Worm (Caenorhabditis elegans) whole organism, late embryonic: ENCODE results near the gene C46C11.4.

Source experiments
- C08G9.2 ChIP-seq: sonication (generic microtip); optimal IDR thresholded peaks from 2 replicates; lab custom pipeline; 2016; ENCODE audit warnings: mild to moderate bottlenecking, missing genetic modification characterization, moderate library complexity, missing compliant biosample characterization
- C38D4.7 ChIP-seq: fragments of 200-800 bp; sonication (Bioruptor generic); optimal IDR thresholded peaks from 2 replicates; lab custom pipeline; 2018; ENCODE audit warnings: mild to moderate bottlenecking, missing genetic modification characterization, moderate library complexity, missing compliant biosample characterization
- Y22D7AL.16 ChIP-seq: sonication (generic microtip); optimal IDR thresholded peaks from 2 replicates; lab custom pipeline; 2016; ENCODE audit warnings: missing genetic modification characterization, missing compliant biosample characterization
- ahr-1 ChIP-seq: sonication (generic microtip); optimal IDR thresholded peaks from 2 replicates; lab custom pipeline; 2016; ENCODE audit warnings: missing genetic modification characterization, missing compliant biosample characterization
- ceh-14 ChIP-seq: sonication (generic microtip); optimal IDR thresholded peaks from 2 replicates; lab custom pipeline; 2016; ENCODE audit warnings: missing genotype, missing genetic modification characterization, missing compliant biosample characterization
- ceh-19 ChIP-seq: fragments of 200-800 bp; sonication (Bioruptor generic); optimal IDR thresholded peaks from 2 replicates; lab custom pipeline; 2018; ENCODE audit warnings: mild to moderate bottlenecking, missing genetic modification characterization, missing compliant biosample characterization
- ceh-24 ChIP-seq: sonication (generic microtip); optimal IDR thresholded peaks from 2 replicates; lab custom pipeline; 2016; ENCODE audit warnings: mild to moderate bottlenecking, missing genetic modification characterization, missing compliant biosample characterization
- ceh-31 ChIP-seq: sonication (generic microtip); optimal IDR thresholded peaks from 2 replicates; lab custom pipeline; 2016; ENCODE audit warnings: missing genetic modification characterization, missing compliant biosample characterization
- ceh-34 ChIP-seq: sonication (generic microtip); optimal IDR thresholded peaks from 2 replicates; lab custom pipeline; 2016; ENCODE audit warnings: mild to moderate bottlenecking, missing genetic modification characterization, missing compliant biosample characterization
- ceh-45 ChIP-seq: fragments of 200-800 bp; sonication (Bioruptor generic); IDR thresholded peaks from 2 replicates; pipeline ENCODE4 v1.3.6; 2022; ENCODE audit warnings: missing genetic modification reagents, missing genetic modification characterization, missing compliant biosample characterization
- ceh-48 ChIP-seq: sonication (generic microtip); optimal IDR thresholded peaks from 2 replicates; lab custom pipeline; 2016; ENCODE audit warnings: missing genetic modification characterization, inconsistent platforms, missing compliant biosample characterization
- ceh-9 ChIP-seq: sonication (generic microtip); optimal IDR thresholded peaks from 2 replicates; lab custom pipeline; 2016; ENCODE audit warnings: mild to moderate bottlenecking, missing genetic modification characterization, inconsistent platforms, missing compliant biosample characterization
- che-1 ChIP-seq: sonication (generic microtip); optimal IDR thresholded peaks from 2 replicates; lab custom pipeline; 2016; ENCODE audit warnings: mild to moderate bottlenecking, missing genetic modification characterization, missing compliant biosample characterization
- dmd-4 ChIP-seq: sonication (generic microtip); optimal IDR thresholded peaks from 2 replicates; lab custom pipeline; 2016; ENCODE audit warnings: borderline replicate concordance, missing genetic modification characterization, missing compliant biosample characterization
- fkh-6 ChIP-seq: sonication (generic microtip); optimal IDR thresholded peaks from 2 replicates; lab custom pipeline; 2016; ENCODE audit warnings: missing genetic modification characterization, missing compliant biosample characterization
- hlh-30 ChIP-seq: sonication (generic microtip); optimal IDR thresholded peaks from 2 replicates; lab custom pipeline; 2017; ENCODE audit warnings: antibody characterized with exemption, missing genetic modification characterization, missing compliant biosample characterization; ENCODE audit not compliant: insufficient read depth
- madf-2 ChIP-seq: sonication (generic microtip); optimal IDR thresholded peaks from 2 replicates; lab custom pipeline; 2017; ENCODE audit warnings: missing genetic modification characterization, missing compliant biosample characterization
- nfya-1 ChIP-seq: sonication (generic microtip); optimal IDR thresholded peaks from 2 replicates; lab custom pipeline; 2017; ENCODE audit warnings: missing genetic modification characterization, mild to moderate bottlenecking, missing compliant biosample characterization, antibody characterized with exemption, moderate library complexity
- nhr-11 ChIP-seq: fragments of 150-350 bp; optimal IDR thresholded peaks from 2 replicates; lab custom pipeline; 2014; ENCODE audit warnings: missing biosample characterization, missing genetic modification characterization
- nhr-232 ChIP-seq: sonication (generic microtip); optimal IDR thresholded peaks from 2 replicates; lab custom pipeline; 2016; ENCODE audit warnings: missing genetic modification characterization, missing compliant biosample characterization
- npax-4 ChIP-seq: sonication (generic microtip); optimal IDR thresholded peaks from 2 replicates; lab custom pipeline; 2016; ENCODE audit warnings: missing genetic modification characterization, missing compliant biosample characterization
- pax-1 ChIP-seq: fragments of 150-350 bp; optimal IDR thresholded peaks from 2 replicates; lab custom pipeline; 2014; ENCODE audit warnings: missing biosample characterization, missing genetic modification characterization
- pha-2 ChIP-seq: sonication (generic microtip); optimal IDR thresholded peaks from 2 replicates; lab custom pipeline; 2017; ENCODE audit warnings: mild to moderate bottlenecking, missing genetic modification characterization, missing compliant biosample characterization
- pha-4 ChIP-seq: fragments of 150-350 bp; optimal IDR thresholded peaks from 2 replicates; lab custom pipeline; 2018; ENCODE audit warnings: missing biosample characterization, missing genetic modification reagents, missing genetic modification characterization
- pros-1 ChIP-seq: fragments of 150-350 bp; optimal IDR thresholded peaks from 2 replicates; lab custom pipeline; 2014; ENCODE audit warnings: missing biosample characterization, missing genetic modification reagents, missing genetic modification characterization
- rnt-1 ChIP-seq: sonication (generic microtip); optimal IDR thresholded peaks from 2 replicates; lab custom pipeline; 2016; ENCODE audit warnings: missing genetic modification characterization, missing compliant biosample characterization
- sdc-2 ChIP-seq: sonication (generic microtip); optimal IDR thresholded peaks from 2 replicates; lab custom pipeline; 2016; ENCODE audit warnings: missing genotype, missing genetic modification characterization, missing compliant biosample characterization
- sox-2 ChIP-seq: fragments of 200-800 bp; sonication (Bioruptor generic); IDR thresholded peaks from 2 replicates; pipeline ENCODE4 v1.3.6; 2022; ENCODE audit warnings: missing genetic modification reagents, missing genetic modification characterization, missing compliant biosample characterization
- sox-4 ChIP-seq: sonication (generic microtip); optimal IDR thresholded peaks from 2 replicates; lab custom pipeline; 2017; ENCODE audit warnings: mild to moderate bottlenecking, missing genetic modification characterization, inconsistent platforms, missing compliant biosample characterization
- syd-9 ChIP-seq: sonication (generic microtip); optimal IDR thresholded peaks from 2 replicates; lab custom pipeline; 2016; ENCODE audit warnings: mild to moderate bottlenecking, missing genetic modification characterization, moderate library complexity, missing compliant biosample characterization
- unc-3 ChIP-seq, 2 experiments: fragments of 200-800 bp in 1 of 2; sonication (Bioruptor generic) in 1 of 2; sonication (generic microtip) in 1 of 2; conservative IDR thresholded peaks in 1 of 2; optimal IDR thresholded peaks in 1 of 2; 2 replicates each; pipeline versions ENCODE4 v1.3.6 to Lab custom; 2016 to 2022; ENCODE audit warnings: missing compliant biosample characterization in 2 of 2, missing genetic modification characterization in 2 of 2, missing genetic modification reagents in 1 of 2
- unc-42 ChIP-seq: sonication (generic microtip); optimal IDR thresholded peaks from 2 replicates; lab custom pipeline; 2016; ENCODE audit warnings: missing genotype, missing genetic modification characterization, missing compliant biosample characterization
- unc-55 ChIP-seq: sonication (generic microtip); optimal IDR thresholded peaks from 2 replicates; lab custom pipeline; 2017; ENCODE audit warnings: missing biosample characterization, missing genetic modification reagents, missing genetic modification characterization
- zip-5 ChIP-seq: sonication (generic microtip); optimal IDR thresholded peaks from 2 replicates; lab custom pipeline; 2016; ENCODE audit warnings: missing genetic modification characterization, missing compliant biosample characterization

The C46C11.4 gene

DNA sequence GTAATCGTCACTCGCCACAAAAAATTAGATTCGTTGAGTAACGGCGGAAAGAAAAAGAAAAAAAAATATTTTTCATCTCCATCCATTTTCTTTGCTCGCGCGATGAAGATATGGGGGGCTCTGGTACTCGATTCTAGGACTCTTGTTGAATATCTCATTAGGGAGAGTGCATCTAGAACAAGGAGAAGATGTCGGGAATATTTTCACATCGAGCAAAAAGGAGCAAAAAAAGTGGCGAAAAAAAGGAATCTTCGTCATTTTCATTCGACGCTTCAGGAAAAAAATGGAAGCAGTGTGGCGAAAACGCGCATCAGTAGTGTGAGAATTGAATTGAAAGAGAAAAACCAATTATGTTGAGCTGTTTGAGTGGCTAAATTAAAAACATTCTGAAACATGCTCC, 23.3 kb downstream of the C46C11.4 start:
- TF ChIP-seq pros-1 (tag; lab: Kevin White, UChicago), result no peak
- TF ChIP-seq C38D4.7 (GFP tag; lab: Kevin White, UChicago), result no peak
- no peak for TF ChIP-seq syd-9
- TF ChIP-seq unc-42, result peak; percentile 82
- peak; percentile 7 for TF ChIP-seq ceh-31 (tag; lab: Kevin White, UChicago)

DNA sequence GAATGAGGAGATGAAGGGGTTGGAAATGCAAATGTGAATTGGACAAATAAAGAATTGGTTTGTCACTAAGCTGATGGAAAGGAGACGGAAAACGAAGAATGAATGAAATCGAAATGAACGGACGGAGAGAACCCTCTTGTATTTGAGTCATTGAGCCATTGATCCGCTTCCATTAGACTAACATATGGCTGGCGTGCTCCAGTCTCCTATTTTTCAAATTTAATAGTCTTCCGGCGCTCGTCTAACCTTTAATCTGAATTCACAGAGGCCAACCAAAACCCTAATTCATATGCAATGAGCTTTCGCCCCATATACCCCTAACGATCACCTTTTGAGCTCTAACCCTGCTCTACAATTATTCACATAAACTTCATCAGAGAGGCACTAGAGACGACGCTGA, 25.0 kb downstream of the C46C11.4 start, which contains the start of gene C46C11.3:
TSS of gene C46C11.3 (plus strand) at position 301 of the 400 bp plus-strand sequence.
- TF ChIP-seq ahr-1, result no peak
- TF ChIP-seq C08G9.2 (tag; lab: Kevin White, UChicago), result no peak
- TF ChIP-seq nhr-232, result no peak
- no peak for TF ChIP-seq rnt-1 (tag; lab: Kevin White, UChicago)
- TF ChIP-seq ceh-48, result no peak
- TF ChIP-seq npax-4 (tag; lab: Kevin White, UChicago), result no peak
- no peak for TF ChIP-seq ceh-9 (tag; lab: Kevin White, UChicago)
- no peak for TF ChIP-seq ceh-45 (GFP tag; lab: Robert Waterston, UW)
- TF ChIP-seq ceh-14 (tag; lab: Kevin White, UChicago), result no peak
- no peak for TF ChIP-seq sdc-2 (tag; lab: Kevin White, UChicago)
- no peak for TF ChIP-seq sox-4

DNA sequence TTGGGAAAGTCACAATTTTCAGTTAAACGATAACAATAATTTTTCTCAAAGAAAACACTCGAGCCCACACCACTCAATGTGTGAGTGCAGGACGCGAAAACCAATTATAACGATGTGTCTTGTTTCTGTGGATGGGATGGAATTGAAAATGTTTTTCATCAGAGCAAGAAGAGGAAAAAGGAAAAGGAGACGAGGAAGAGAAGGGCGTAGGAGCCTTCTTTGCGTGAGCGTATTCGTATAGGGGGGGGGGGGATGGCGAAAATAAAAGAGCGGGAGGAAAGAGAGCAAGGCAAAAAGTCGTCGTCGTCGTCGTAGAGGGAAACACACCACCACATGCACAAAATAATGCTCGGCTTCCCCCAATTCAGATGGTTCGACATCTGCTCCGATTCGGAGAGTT, 27.0 kb downstream of the C46C11.4 start:
- TF ChIP-seq unc-55 (GFP tag; lab: Kevin White, UChicago) (no peak), hlh-30 (tag; lab: Kevin White, UChicago) (no peak), dmd-4 (tag; lab: Kevin White, UChicago) (no peak), zip-5 (tag; lab: Kevin White, UChicago) (no peak), sdc-2 (tag; lab: Kevin White, UChicago) (no peak), unc-3 (GFP tag; conservative IDR thresholded peaks at IDR 0.05; lab: Robert Waterston, UW) (no peak), unc-3 (tag; optimal IDR thresholded peaks at IDR 0.05; lab: Kevin White, UChicago) (no peak), che-1 (tag; lab: Kevin White, UChicago) (peak; percentile 7), pha-4 (tag; lab: Kevin White, UChicago) (no peak), ceh-19 (GFP tag; lab: Kevin White, UChicago) (peak; percentile 23), unc-42 (peak; percentile 83), ceh-34 (peak; percentile 27), ceh-24 (tag; lab: Kevin White, UChicago) (no peak), ceh-31 (tag; lab: Kevin White, UChicago) (peak; percentile 52), madf-2 (tag; lab: Kevin White, UChicago) (no peak), sox-2 (GFP tag; lab: Robert Waterston, UW) (no peak), ceh-48 (no peak), ceh-14 (tag; lab: Kevin White, UChicago) (peak; percentile 83), nfya-1 (tag; lab: Kevin White, UChicago) (no peak)

DNA sequence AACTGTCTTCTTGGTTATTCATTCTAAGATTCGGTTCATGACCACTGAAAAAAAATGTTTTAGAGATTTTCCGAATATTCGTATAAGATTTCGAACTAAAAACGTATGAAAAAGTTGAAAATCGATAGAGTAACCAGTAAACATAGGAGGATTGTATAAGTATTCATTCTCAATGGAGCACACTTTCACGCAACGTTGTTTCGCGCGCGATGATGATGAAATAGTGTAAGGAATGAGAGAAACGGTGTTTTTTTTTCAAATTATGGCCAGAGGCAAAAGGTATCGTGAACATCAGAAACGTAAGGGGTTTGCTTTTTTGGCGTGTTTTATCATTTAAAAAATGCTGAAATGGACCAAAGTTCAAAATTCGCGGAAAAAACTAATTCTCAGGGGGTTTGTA, 27.4 kb downstream of the C46C11.4 start, which contains the start of gene pqn-65:
TSS of gene pqn-65 (minus strand) at position 54 of the 400 bp plus-strand sequence.
- TF ChIP-seq nhr-11 (tag; lab: Kevin White, UChicago) (no peak), pha-2 (tag; lab: Kevin White, UChicago) (no peak), sox-2 (GFP tag; lab: Robert Waterston, UW) (no peak), pax-1 (tag; lab: Kevin White, UChicago) (no peak), syd-9 (no peak), fkh-6 (no peak), unc-42 (no peak), Y22D7AL.16 (tag; lab: Kevin White, UChicago) (no peak), ceh-19 (GFP tag; lab: Kevin White, UChicago) (no peak), zip-5 (tag; lab: Kevin White, UChicago) (no peak)
